Worm (Caenorhabditis elegans): ENCODE results near the gene F14F3.5.

DNA sequence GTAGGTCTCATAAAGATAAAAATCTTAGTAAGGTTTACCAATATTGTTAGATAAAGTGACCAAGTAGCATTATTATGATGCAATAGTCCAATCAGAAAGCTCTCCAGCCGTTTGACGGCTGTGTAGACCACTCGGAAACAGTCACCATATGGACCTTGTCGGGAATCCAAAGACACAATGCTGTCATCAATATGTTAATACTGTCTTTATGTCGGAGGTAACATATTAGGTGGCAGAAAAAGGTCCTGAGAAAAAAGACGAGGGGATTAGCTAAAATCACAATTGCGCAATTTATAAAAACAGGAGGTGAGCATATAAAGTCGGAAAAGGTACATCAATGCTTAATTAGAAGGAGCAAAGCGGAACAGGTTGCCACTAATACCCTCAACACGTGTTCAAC is 21.1 kb downstream of the F14F3.5 start:
- TF ChIP-seq pag-3 (tag; optimal IDR thresholded peaks at IDR 0.05; ENCODE audit: borderline replicate concordance) (no peak), ceh-30 (tag; optimal IDR thresholded peaks at IDR 0.05) (no peak), tbx-7 (tag; optimal IDR thresholded peaks at IDR 0.05) (no peak), fkh-10 (GFP tag; optimal IDR thresholded peaks at IDR 0.05) (no peak), odd-2 (tag; optimal IDR thresholded peaks at IDR 0.05) (no peak), nhr-11 (tag; optimal IDR thresholded peaks at IDR 0.05) (no peak), rnt-1 (tag; optimal IDR thresholded peaks at IDR 0.05) (no peak), pha-4 (tag; optimal IDR thresholded peaks at IDR 0.05) (no peak), ceh-48 (tag; optimal IDR thresholded peaks at IDR 0.05) (no peak), ref-2 (tag; optimal IDR thresholded peaks at IDR 0.05) (no peak), mec-3 (tag; optimal IDR thresholded peaks at IDR 0.05; ENCODE audit: borderline replicate concordance) (no peak), ama-1 (optimal IDR thresholded peaks at IDR 0.05) (no peak), ttx-3 (tag; optimal IDR thresholded peaks at IDR 0.05) (no peak)
